Worm (Caenorhabditis elegans) whole organism, L1 larva: ENCODE measurements around the gene ascc-1.
"Not testable (repeated sequence)": the region's sequence is repeated elsewhere in the genome, so short reads cannot be mapped to it uniquely, and the experiment has no call there.

ENCODE experiments used
- C16A3.4 ChIP-seq: fragments of 150-350 bp; optimal IDR thresholded peaks from 2 replicates; lab custom pipeline; 2014; ENCODE audit warnings: missing biosample characterization, missing genetic modification characterization
- F16B12.6 ChIP-seq: fragments of 150-350 bp; optimal IDR thresholded peaks from 2 replicates; lab custom pipeline; 2014; ENCODE audit warnings: missing biosample characterization, missing genetic modification characterization
- ama-1 ChIP-seq: fragments of 150-350 bp; optimal IDR thresholded peaks from 2 replicates; lab custom pipeline; 2014
- ceh-8 ChIP-seq: fragments of 200-800 bp; sonication (Bioruptor generic); optimal IDR thresholded peaks from 2 replicates; lab custom pipeline; 2018; ENCODE audit warnings: mild to moderate bottlenecking, missing genetic modification characterization, moderate library complexity, missing compliant biosample characterization
- ceh-88 ChIP-seq: fragments of 200-800 bp; sonication (Bioruptor generic); IDR thresholded peaks from 2 replicates; pipeline ENCODE4 v1.3.6; 2022; ENCODE audit warnings: missing genetic modification characterization, missing compliant biosample characterization
- ceh-90 ChIP-seq: sonication (generic microtip); optimal IDR thresholded peaks from 2 replicates; lab custom pipeline; 2016; ENCODE audit warnings: missing genetic modification characterization, missing compliant biosample characterization
- efl-1 ChIP-seq, 4 experiments: fragments of 150-350 bp; optimal IDR thresholded peaks in 3 of 4; peaks in 1 of 4; 1 replicate in 1 of 4; 2 replicates in 3 of 4; lab custom pipeline; 2014; ENCODE audit warnings: missing biosample characterization in 2 of 4, missing genetic modification characterization in 2 of 4, missing genetic modification reagents in 2 of 4
- efl-3 ChIP-seq: fragments of 200-800 bp; sonication (Bioruptor generic); optimal IDR thresholded peaks from 2 replicates; lab custom pipeline; 2018; ENCODE audit warnings: mild to moderate bottlenecking, missing genetic modification characterization, missing compliant biosample characterization
- egl-13 ChIP-seq: sonication (generic microtip); optimal IDR thresholded peaks from 2 replicates; lab custom pipeline; 2016; ENCODE audit warnings: missing genotype, missing genetic modification reagents, missing genetic modification characterization, missing compliant biosample characterization
- fkh-4 ChIP-seq: sonication (generic microtip); optimal IDR thresholded peaks from 2 replicates; lab custom pipeline; 2016; ENCODE audit warnings: missing compliant biosample characterization, missing genetic modification characterization, borderline replicate concordance
- hpl-2 ChIP-seq: fragments of 150-350 bp; optimal IDR thresholded peaks from 2 replicates; lab custom pipeline; 2014; ENCODE audit warnings: missing biosample characterization, missing genetic modification reagents, missing genetic modification characterization
- isw-1 ChIP-seq: fragments of 200-800 bp; sonication (Bioruptor generic); IDR thresholded peaks from 2 replicates; pipeline ENCODE4 v1.3.6; 2022; ENCODE audit warnings: missing genetic modification characterization, missing compliant biosample characterization
- lin-15B ChIP-seq: fragments of 150-350 bp; sonication (generic microtip); optimal IDR thresholded peaks from 3 replicates; lab custom pipeline; 2014; ENCODE audit warnings: missing biosample characterization, missing genetic modification characterization
- lin-39 ChIP-seq: fragments of 150-350 bp; optimal IDR thresholded peaks from 2 replicates; lab custom pipeline; 2014; ENCODE audit warnings: missing biosample characterization, missing genetic modification reagents, missing genetic modification characterization
- lir-3 ChIP-seq: sonication (generic microtip); optimal IDR thresholded peaks from 2 replicates; lab custom pipeline; 2016; ENCODE audit warnings: mild to moderate bottlenecking, missing genetic modification characterization, moderate library complexity, missing compliant biosample characterization; ENCODE audit not compliant: poor library complexity
- lsy-2 ChIP-seq, 2 experiments: fragments of 150-350 bp; optimal IDR thresholded peaks; 2 replicates each; lab custom pipeline; 2014; ENCODE audit warnings: missing biosample characterization in 2 of 2, missing genetic modification characterization in 2 of 2
- mdl-1 ChIP-seq, 2 experiments: fragments of 150-350 bp; optimal IDR thresholded peaks; 2 replicates each; lab custom pipeline; 2014 to 2017; ENCODE audit warnings: missing biosample characterization in 2 of 2, missing genetic modification characterization in 2 of 2, inconsistent platforms in 1 of 2
- nhr-12 ChIP-seq: sonication (generic microtip); optimal IDR thresholded peaks from 2 replicates; lab custom pipeline; 2017; ENCODE audit warnings: missing biosample characterization, missing genetic modification characterization
- nhr-237 ChIP-seq: fragments of 150-350 bp; optimal IDR thresholded peaks from 2 replicates; lab custom pipeline; 2014; ENCODE audit warnings: missing biosample characterization, missing genetic modification characterization
- nhr-47 ChIP-seq: sonication (generic microtip); optimal IDR thresholded peaks from 2 replicates; lab custom pipeline; 2016; ENCODE audit warnings: mild to moderate bottlenecking, missing genetic modification characterization, moderate library complexity, missing compliant biosample characterization
- nhr-71 ChIP-seq: sonication (generic microtip); optimal IDR thresholded peaks from 2 replicates; lab custom pipeline; 2016; ENCODE audit warnings: mild to moderate bottlenecking, missing genetic modification characterization, moderate library complexity, missing compliant biosample characterization
- pag-3 ChIP-seq: sonication (generic microtip); optimal IDR thresholded peaks from 2 replicates; lab custom pipeline; 2017; ENCODE audit warnings: missing genetic modification characterization, mild to moderate bottlenecking, missing compliant biosample characterization, antibody characterized with exemption, borderline replicate concordance; ENCODE audit not compliant: insufficient read depth
- snu-23 ChIP-seq: sonication (generic microtip); optimal IDR thresholded peaks from 2 replicates; lab custom pipeline; 2016; ENCODE audit warnings: missing genetic modification characterization, missing compliant biosample characterization
- sox-4 ChIP-seq: sonication (generic microtip); optimal IDR thresholded peaks from 2 replicates; lab custom pipeline; 2016; ENCODE audit warnings: missing genetic modification characterization, missing compliant biosample characterization
- swsn-7 ChIP-seq: sonication (generic microtip); optimal IDR thresholded peaks from 2 replicates; lab custom pipeline; 2016; ENCODE audit warnings: missing genetic modification characterization, missing compliant biosample characterization
- unc-130 ChIP-seq: fragments of 150-350 bp; optimal IDR thresholded peaks from 2 replicates; lab custom pipeline; 2017; ENCODE audit warnings: missing biosample characterization, missing genetic modification characterization, inconsistent platforms
- unc-62 ChIP-seq: fragments of 150-350 bp; optimal IDR thresholded peaks from 2 replicates; lab custom pipeline; 2014; ENCODE audit warnings: missing biosample characterization, missing genetic modification reagents, missing genetic modification characterization
- unc-98 ChIP-seq: fragments of 200-800 bp; sonication (Bioruptor generic); IDR thresholded peaks from 2 replicates; pipeline ENCODE4 v1.3.6; 2022; ENCODE audit warnings: missing genetic modification characterization, missing compliant biosample characterization
- zag-1 ChIP-seq: fragments of 150-350 bp; optimal IDR thresholded peaks from 2 replicates; lab custom pipeline; 2014; ENCODE audit warnings: missing biosample characterization, missing genetic modification characterization
- zip-4 ChIP-seq: fragments of 200-800 bp; sonication (Bioruptor generic); optimal IDR thresholded peaks from 2 replicates; lab custom pipeline; 2018; ENCODE audit warnings: mild to moderate bottlenecking, missing genetic modification characterization, moderate library complexity, missing compliant biosample characterization

The ascc-1 gene

DNA sequence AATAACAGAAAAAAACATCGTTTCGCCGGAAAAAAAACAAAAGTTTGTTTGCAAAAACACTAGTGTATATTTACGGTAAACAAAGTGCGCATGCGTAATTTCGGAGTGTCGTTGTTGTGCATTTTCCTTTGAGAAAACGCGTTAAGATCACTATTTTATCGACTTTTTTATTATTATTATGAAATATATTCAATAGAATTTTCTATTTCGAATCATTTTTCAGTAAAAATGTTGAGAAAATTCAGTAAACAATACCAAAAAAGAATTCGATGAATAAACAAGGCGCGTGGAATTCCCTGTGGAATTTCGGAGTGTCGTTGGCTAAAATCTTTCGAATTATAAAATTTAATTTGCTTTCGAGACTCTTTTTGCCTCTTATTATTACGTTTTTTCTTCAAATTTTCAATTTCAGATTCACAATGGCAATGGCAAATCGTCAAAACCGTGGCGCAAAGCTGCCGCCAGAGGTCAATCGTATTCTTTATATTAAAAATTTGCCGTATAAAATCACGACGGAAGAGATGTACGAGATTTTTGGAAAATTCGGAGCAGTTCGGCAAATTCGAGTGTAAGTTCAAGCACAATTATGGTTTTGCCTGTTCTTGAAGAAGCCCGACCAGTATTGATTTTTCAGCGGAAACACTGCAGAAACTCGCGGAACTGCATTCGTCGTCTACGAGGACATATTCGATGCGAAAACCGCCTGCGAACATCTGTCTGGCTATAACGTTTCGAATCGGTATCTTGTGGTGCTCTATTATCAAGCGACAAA, 40.7 kb downstream of the ascc-1 start, which contains the start of the genes luc-7L3 and sftb-6 (continued):
- TF ChIP-seq sox-4 (tag; lab: Kevin White, UChicago) (peak; percentile 65), lsy-2 (tag; optimal IDR thresholded peaks at IDR 0.05; lab: Kevin White, UChicago) (peak; percentile 74 to 81), lin-15B (peak; percentile 28)
- TF ChIP-seq, all 84 proteins: peak for 43

DNA sequence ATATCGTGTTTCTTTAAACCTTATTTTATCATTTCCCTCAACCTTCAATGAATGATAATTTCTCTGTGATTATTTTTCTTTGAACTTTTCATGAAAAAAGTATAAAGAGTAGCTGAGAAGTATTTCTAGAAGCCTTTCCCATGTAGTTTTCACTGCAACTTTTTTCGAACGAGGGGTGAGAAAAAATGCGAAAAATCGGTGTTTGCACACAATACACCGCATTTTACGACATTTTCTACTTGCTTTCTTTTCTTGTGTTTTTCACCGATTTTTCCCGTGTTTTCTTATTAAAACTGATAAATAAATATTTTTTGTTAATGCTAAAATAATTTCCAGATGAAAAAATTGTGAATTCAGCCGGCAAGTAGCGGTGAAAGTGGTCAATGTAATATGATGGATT, 41.4 kb downstream of the ascc-1 start, which contains the start of gene C50D2.10:
Gene C50D2.10, plus strand, starts transcription at position 245 of the 400 bp plus-strand sequence.
- not testable (repeated sequence) for TF ChIP-seq mdl-1 (tag; optimal IDR thresholded peaks at IDR 0.05; lab: Kevin White, UChicago); ceh-88; nhr-71 (tag; lab: Kevin White, UChicago)

DNA sequence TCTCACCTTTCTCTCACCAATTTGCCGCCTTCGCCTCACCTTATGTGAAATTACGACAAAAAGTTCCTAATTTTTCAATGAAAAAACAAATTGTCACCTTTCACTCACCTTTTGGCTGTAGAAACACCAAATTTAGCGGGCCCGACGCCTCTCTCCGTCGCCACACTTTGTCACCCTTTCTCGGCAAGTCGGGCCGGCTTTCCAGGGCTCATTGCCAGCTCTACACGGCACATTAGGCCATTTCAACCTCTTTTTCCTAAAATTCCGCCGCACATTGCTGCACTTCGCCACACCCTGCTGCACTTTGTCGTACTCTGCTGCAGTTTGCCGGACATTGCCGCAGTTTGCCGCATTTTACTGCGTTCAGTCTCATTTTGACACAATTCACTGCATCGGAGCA, 43.7 kb downstream of the ascc-1 start:
- TF ChIP-seq egl-13 (no peak), ceh-8 (GFP tag; lab: Kevin White, UChicago) (no peak), C16A3.4 (tag; lab: Kevin White, UChicago) (no peak), zag-1 (tag; lab: Kevin White, UChicago) (no peak), zip-4 (GFP tag; lab: Kevin White, UChicago) (no peak)

DNA sequence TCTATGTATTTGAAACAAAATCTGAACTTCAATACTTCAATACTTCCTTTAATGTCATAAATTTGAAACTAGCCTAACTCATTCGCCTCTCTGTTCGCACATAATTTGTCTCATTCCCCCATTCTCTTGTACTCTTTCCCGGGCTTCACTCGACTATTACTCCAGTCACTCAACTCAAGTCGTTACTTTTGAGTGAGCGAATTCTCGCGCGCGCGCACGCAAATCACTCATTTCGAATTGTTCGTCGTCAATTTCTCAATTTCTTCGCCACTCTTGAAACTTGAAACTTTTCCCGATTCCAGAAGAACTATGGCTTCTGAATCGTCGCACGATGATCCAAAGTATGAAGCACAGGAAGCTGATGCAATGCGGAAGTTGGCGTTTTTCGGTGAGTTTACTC, 46.8 kb downstream of the ascc-1 start, which contains the start of gene col-68:
Gene col-68, plus strand, starts transcription at position 301 of the 400 bp plus-strand sequence.
- TF ChIP-seq lin-39 (no peak), pag-3 (tag; lab: Kevin White, UChicago) (no peak), isw-1 (GFP tag; lab: Robert Waterston, UW) (no peak)

DNA sequence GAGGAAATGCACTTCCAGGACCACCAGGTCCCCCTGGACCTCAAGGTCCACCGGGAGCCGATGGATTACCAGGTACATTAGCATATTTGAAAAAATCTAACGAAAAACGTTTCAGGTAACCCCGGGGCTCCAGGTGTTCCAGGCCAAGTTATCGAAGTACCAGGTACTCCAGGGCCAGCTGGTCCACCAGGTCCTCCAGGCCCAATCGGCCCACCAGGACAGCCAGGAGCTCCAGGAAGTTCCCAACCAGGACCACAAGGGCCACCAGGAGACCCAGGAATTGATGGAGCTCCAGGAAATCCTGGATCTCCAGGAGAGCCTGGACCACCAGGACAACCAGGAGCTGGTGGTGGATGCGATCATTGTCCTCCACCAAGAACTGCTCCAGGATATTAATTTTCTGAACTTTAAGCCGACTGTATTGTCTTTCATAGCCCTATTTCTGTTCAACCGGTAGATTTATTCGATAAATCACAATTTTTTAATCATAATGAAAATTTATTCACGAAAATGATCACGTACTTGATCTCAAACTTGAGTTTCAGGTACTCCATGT, 47.9 kb downstream of the ascc-1 start:
- no peak for TF ChIP-seq ama-1 (lab: Kevin White, UChicago)
- no peak for TF ChIP-seq unc-130 (tag; lab: Kevin White, UChicago)
- TF ChIP-seq ceh-88 = no peak
- no peak for TF ChIP-seq efl-1 (optimal IDR thresholded peaks at IDR 0.05; lab: Kevin White, UChicago)
- peak in 1 of 2 experiments; percentile 34 for TF ChIP-seq efl-1 (GFP tag; optimal IDR thresholded peaks at IDR 0.05 in 1 of 2; lab: Kevin White, UChicago)

DNA sequence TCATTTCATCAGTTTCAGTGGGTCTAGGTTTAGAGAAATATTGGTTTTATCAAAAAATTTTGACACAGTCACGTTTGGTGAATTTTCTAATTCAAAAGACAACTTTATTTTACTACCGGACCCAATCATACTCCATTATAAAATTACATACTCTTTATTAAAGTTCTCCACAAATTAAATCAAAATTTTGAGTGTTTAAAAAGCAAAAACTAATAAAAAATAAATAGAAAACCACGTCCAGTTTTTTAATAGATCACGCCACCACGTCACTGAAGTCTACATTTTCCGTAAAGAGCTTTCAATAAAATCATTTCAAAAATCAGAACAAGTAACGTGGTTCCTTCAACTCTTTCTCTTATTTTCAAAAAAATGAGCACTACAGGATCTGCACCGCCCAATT, 48.4 kb downstream of the ascc-1 start, which contains the start of gene txt-1:
Gene txt-1, plus strand, starts transcription at position 301 of the 400 bp plus-strand sequence.
- TF ChIP-seq hpl-2 (GFP tag; lab: Kevin White, UChicago) (no peak), nhr-47 (no peak), unc-62 (GFP tag; lab: Kevin White, UChicago) (no peak), efl-3 (GFP tag; lab: Kevin White, UChicago) (no peak), F16B12.6 (tag; lab: Kevin White, UChicago) (no peak), swsn-7 (no peak), lir-3 (tag; lab: Kevin White, UChicago) (no peak), nhr-12 (tag; lab: Kevin White, UChicago) (no peak), C16A3.4 (tag; lab: Kevin White, UChicago) (no peak), fkh-4 (tag; lab: Kevin White, UChicago) (no peak), unc-98 (GFP tag; lab: Robert Waterston, UW) (no peak), zip-4 (GFP tag; lab: Kevin White, UChicago) (no peak), ceh-90 (tag; lab: Kevin White, UChicago) (no peak), snu-23 (no peak), nhr-237 (no peak)
